Worm (Caenorhabditis elegans) whole organism, L4/young adult: Measurements from ENCODE around the gene Y48E1B.8.

Source experiments
- W03F9.2 ChIP-seq: fragments of 150-350 bp; optimal IDR thresholded peaks from 2 replicates; lab custom pipeline; 2014; ENCODE audit warnings: missing biosample characterization, missing genetic modification characterization
- dao-5 ChIP-seq: sonication (generic microtip); optimal IDR thresholded peaks from 2 replicates; lab custom pipeline; 2016; ENCODE audit warnings: missing genotype, missing genetic modification characterization, moderate library complexity, missing compliant biosample characterization
- him-1 ChIP-seq: sonication (generic microtip); optimal IDR thresholded peaks from 2 replicates; lab custom pipeline; 2016; ENCODE audit warnings: missing genotype, missing genetic modification reagents, missing genetic modification characterization, missing compliant biosample characterization

DNA sequence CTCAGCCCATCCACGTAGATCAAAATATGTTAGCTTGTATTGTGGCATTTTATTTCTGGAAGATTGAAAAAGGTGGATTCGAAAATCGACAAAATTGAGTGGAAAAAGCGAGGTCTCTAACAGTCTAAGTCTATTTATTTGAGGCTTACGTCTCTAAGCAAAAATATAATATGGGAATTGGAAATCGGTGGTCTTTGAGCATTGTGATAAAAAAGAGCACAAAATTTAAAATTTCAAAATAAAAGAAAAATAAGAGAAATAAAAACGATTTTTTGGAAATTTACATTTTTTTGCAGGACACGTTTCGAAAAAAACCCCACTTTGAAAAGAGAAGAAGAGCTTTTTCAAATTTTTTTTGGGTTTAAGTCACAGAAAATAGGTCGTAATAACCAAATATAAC is 27.6 kb downstream of the Y48E1B.8 start, which contains the start of gene gst-15:
- TF ChIP-seq him-1 (tag; lab: Kevin White, UChicago) (no peak), dao-5 (tag; lab: Kevin White, UChicago) (no peak), W03F9.2 (no peak)
